Worm (Caenorhabditis elegans): ENCODE data around the gene fbxa-202.

- TF ChIP-seq ceh-16 (tag; optimal IDR thresholded peaks at IDR 0.05) (no peak), nhr-43 (tag; optimal IDR thresholded peaks at IDR 0.05; ENCODE audit: poor library complexity, severe bottlenecking) (peak; percentile 75)
Measured at ce11 chrV:6278117-6279081, 48.7 kb upstream of the fbxa-202 start, which contains the start of gene fil-2.
